Worm (Caenorhabditis elegans) whole organism, L4 larva: ENCODE results near the gene trpp-3.
A peak's percentile ranks its signal among the peaks of the same experiment; 100 is the strongest.

Experiments
- F49E8.2 ChIP-seq: sonication (generic microtip); optimal IDR thresholded peaks from 2 replicates; lab custom pipeline; 2016; ENCODE audit warnings: missing compliant biosample characterization, mild to moderate bottlenecking, missing genetic modification characterization, borderline replicate concordance
- T26A8.4 ChIP-seq: fragments of 200-800 bp; sonication (Bioruptor generic); IDR thresholded peaks from 2 replicates; pipeline ENCODE4 v1.3.6; 2022; ENCODE audit warnings: missing genetic modification characterization, missing compliant biosample characterization
- Y75B8A.6 ChIP-seq: fragments of 200-800 bp; sonication (Bioruptor generic); IDR thresholded peaks from 2 replicates; pipeline ENCODE4 v1.3.6; 2022; ENCODE audit warnings: missing genetic modification reagents, missing genetic modification characterization, missing compliant biosample characterization
- ZK337.2 ChIP-seq: fragments of 200-800 bp; sonication (Bioruptor generic); IDR thresholded peaks from 2 replicates; pipeline ENCODE4 v1.3.6; 2022; ENCODE audit warnings: missing genetic modification reagents, missing genetic modification characterization, missing compliant biosample characterization
- aha-1 ChIP-seq: fragments of 150-350 bp; peaks from one replicate; lab custom pipeline; 2014; ENCODE audit warnings: missing biosample characterization, missing genetic modification characterization
- aly-2 ChIP-seq: sonication (generic microtip); optimal IDR thresholded peaks from 2 replicates; lab custom pipeline; 2018; ENCODE audit warnings: missing biosample characterization, missing genetic modification characterization
- ceh-20 ChIP-seq: fragments of 200-800 bp; sonication (Bioruptor generic); IDR thresholded peaks from 2 replicates; pipeline ENCODE4 v1.3.6; 2022; ENCODE audit warnings: missing genetic modification reagents, missing genetic modification characterization, missing compliant biosample characterization
- ceh-82 ChIP-seq: sonication (generic microtip); optimal IDR thresholded peaks from 2 replicates; lab custom pipeline; 2017; ENCODE audit warnings: missing biosample characterization, missing genetic modification characterization
- ces-1 ChIP-seq: fragments of 150-350 bp; sonication (generic microtip); optimal IDR thresholded peaks from 4 replicates; lab custom pipeline; 2014; ENCODE audit warnings: missing biosample characterization, missing genetic modification reagents, missing genetic modification characterization
- daf-19 ChIP-seq: fragments of 200-800 bp; sonication (Bioruptor generic); conservative IDR thresholded peaks from 2 replicates; pipeline ENCODE4 v1.3.6; 2022; ENCODE audit warnings: missing genetic modification characterization, missing compliant biosample characterization
- dmd-6 ChIP-seq: fragments of 200-800 bp; sonication (Bioruptor generic); IDR thresholded peaks from 2 replicates; pipeline ENCODE4 v1.3.6; 2022; ENCODE audit warnings: missing genetic modification reagents, missing genetic modification characterization, missing compliant biosample characterization
- dmd-8 ChIP-seq: fragments of 200-800 bp; sonication (Bioruptor generic); IDR thresholded peaks from 2 replicates; pipeline ENCODE4 v1.3.6; 2022; ENCODE audit warnings: missing genetic modification characterization, missing compliant biosample characterization
- dve-1 ChIP-seq: sonication (generic microtip); optimal IDR thresholded peaks from 2 replicates; lab custom pipeline; 2017; ENCODE audit warnings: antibody characterized with exemption, mild to moderate bottlenecking, missing genetic modification characterization, missing compliant biosample characterization; ENCODE audit not compliant: insufficient read depth
- fkh-10 ChIP-seq: fragments of 150-350 bp; optimal IDR thresholded peaks from 2 replicates; lab custom pipeline; 2014; ENCODE audit warnings: missing biosample characterization, missing genetic modification reagents, missing genetic modification characterization
- fos-1 ChIP-seq: fragments of 150-350 bp; optimal IDR thresholded peaks from 2 replicates; lab custom pipeline; 2014; ENCODE audit warnings: missing biosample characterization, missing genetic modification characterization
- hif-1 ChIP-seq, 2 experiments: sonication (generic microtip); optimal IDR thresholded peaks; 2 replicates each; lab custom pipeline; 2016 to 2017; ENCODE audit warnings: missing compliant biosample characterization in 2 of 2, missing genetic modification characterization in 2 of 2, missing genetic modification reagents in 2 of 2, missing genotype in 2 of 2, mild to moderate bottlenecking in 1 of 2
- hlh-30 ChIP-seq: sonication (generic microtip); optimal IDR thresholded peaks from 2 replicates; lab custom pipeline; 2017; ENCODE audit warnings: antibody characterized with exemption, mild to moderate bottlenecking, missing genetic modification characterization, missing compliant biosample characterization; ENCODE audit not compliant: insufficient read depth
- jun-1 ChIP-seq: fragments of 150-350 bp; optimal IDR thresholded peaks from 2 replicates; lab custom pipeline; 2014; ENCODE audit warnings: missing biosample characterization, missing genetic modification reagents, missing genetic modification characterization
- lin-1 ChIP-seq: fragments of 200-800 bp; sonication (Bioruptor generic); IDR thresholded peaks from 2 replicates; pipeline ENCODE4 v1.3.6; 2022; ENCODE audit warnings: missing genetic modification reagents, missing genetic modification characterization, missing compliant biosample characterization
- lir-3 ChIP-seq: sonication (generic microtip); optimal IDR thresholded peaks from 2 replicates; lab custom pipeline; 2016; ENCODE audit warnings: mild to moderate bottlenecking, missing genetic modification characterization, missing compliant biosample characterization
- lsy-2 ChIP-seq, 2 experiments: fragments of 150-350 bp in 1 of 2; sonication (generic microtip) in 1 of 2; optimal IDR thresholded peaks; 2 replicates each; lab custom pipeline; 2014 to 2017; ENCODE audit warnings: missing biosample characterization in 2 of 2, missing genetic modification characterization in 2 of 2
- mdl-1 ChIP-seq, 2 experiments: fragments of 150-350 bp in 1 of 2; sonication (generic microtip) in 1 of 2; optimal IDR thresholded peaks; 2 replicates each; lab custom pipeline; 2014 to 2017; ENCODE audit warnings: missing biosample characterization in 2 of 2, missing genetic modification characterization in 2 of 2
- mep-1 ChIP-seq: fragments of 150-350 bp; sonication (generic microtip); optimal IDR thresholded peaks from 3 replicates; lab custom pipeline; 2014; ENCODE audit warnings: missing biosample characterization, missing genetic modification characterization
- mxl-3 ChIP-seq: fragments of 200-800 bp; sonication (Bioruptor generic); optimal IDR thresholded peaks from 2 replicates; lab custom pipeline; 2018; ENCODE audit warnings: mild to moderate bottlenecking, missing genetic modification characterization, missing compliant biosample characterization
- nhr-25 ChIP-seq: sonication (generic microtip); optimal IDR thresholded peaks from 2 replicates; lab custom pipeline; 2017; ENCODE audit warnings: missing genetic modification characterization, mild to moderate bottlenecking, missing compliant biosample characterization, antibody characterized with exemption, moderate library complexity, borderline replicate concordance; ENCODE audit not compliant: insufficient read depth
- nhr-28 ChIP-seq: fragments of 150-350 bp; optimal IDR thresholded peaks from 2 replicates; lab custom pipeline; 2014; ENCODE audit warnings: missing biosample characterization, missing genetic modification characterization
- pha-4 ChIP-seq, 2 experiments: fragments of 150-350 bp in 1 of 2; fragments of 200-800 bp in 1 of 2; sonication (Bioruptor generic) in 1 of 2; IDR thresholded peaks in 1 of 2; optimal IDR thresholded peaks in 1 of 2; 2 replicates each; pipeline versions ENCODE4 v1.3.6 to Lab custom; 2014 to 2022; ENCODE audit warnings: missing genetic modification characterization in 2 of 2, missing genetic modification reagents in 2 of 2, missing biosample characterization in 1 of 2, missing compliant biosample characterization in 1 of 2
- php-3 ChIP-seq: fragments of 200-800 bp; sonication (Bioruptor generic); IDR thresholded peaks from 2 replicates; pipeline ENCODE4 v1.3.6; 2022; ENCODE audit warnings: missing genetic modification reagents, missing genetic modification characterization, missing compliant biosample characterization
- pqm-1 ChIP-seq: sonication (generic microtip); optimal IDR thresholded peaks from 2 replicates; lab custom pipeline; 2017; ENCODE audit warnings: missing biosample characterization, missing genetic modification characterization
- saeg-2 ChIP-seq: fragments of 200-800 bp; sonication (Bioruptor generic); IDR thresholded peaks from 2 replicates; pipeline ENCODE4 v1.3.6; 2022; ENCODE audit warnings: missing genetic modification reagents, missing genetic modification characterization, missing compliant biosample characterization
- set-16 ChIP-seq: fragments of 200-800 bp; sonication (Bioruptor generic); IDR thresholded peaks from 2 replicates; pipeline ENCODE4 v1.3.6; 2022; ENCODE audit warnings: missing genetic modification reagents, missing genetic modification characterization, missing compliant biosample characterization
- skn-1 ChIP-seq: fragments of 150-350 bp; optimal IDR thresholded peaks from 2 replicates; lab custom pipeline; 2014; ENCODE audit warnings: missing biosample characterization, missing genetic modification characterization
- snpc-1.2 ChIP-seq: fragments of 200-800 bp; sonication (Bioruptor generic); IDR thresholded peaks from 2 replicates; pipeline ENCODE4 v1.3.6; 2022; ENCODE audit warnings: missing genetic modification reagents, missing genetic modification characterization, missing compliant biosample characterization
- snpc-4 ChIP-seq: fragments of 150-350 bp; optimal IDR thresholded peaks from 2 replicates; lab custom pipeline; 2014; ENCODE audit warnings: missing biosample characterization, missing genetic modification characterization
- unc-62 ChIP-seq, 3 experiments: fragments of 150-350 bp in 1 of 3; sonication (generic microtip); optimal IDR thresholded peaks in 2 of 3; peaks in 1 of 3; 1 replicate in 1 of 3; 2 replicates in 2 of 3; lab custom pipeline; 2014 to 2017; ENCODE audit warnings: missing biosample characterization in 3 of 3, missing genetic modification characterization in 3 of 3, missing genetic modification reagents in 3 of 3, missing genotype in 1 of 3
- vab-7 ChIP-seq: fragments of 200-800 bp; sonication (Bioruptor generic); IDR thresholded peaks from 2 replicates; pipeline ENCODE4 v1.3.6; 2022; ENCODE audit warnings: missing genetic modification reagents, missing genetic modification characterization, missing compliant biosample characterization
- zfp-2 ChIP-seq: sonication (generic microtip); optimal IDR thresholded peaks from 2 replicates; lab custom pipeline; 2016; ENCODE audit warnings: mild to moderate bottlenecking, missing genetic modification characterization, missing compliant biosample characterization
- zfp-3 ChIP-seq: fragments of 200-800 bp; sonication (Bioruptor generic); conservative IDR thresholded peaks from 2 replicates; pipeline ENCODE4 v1.3.6; 2022; ENCODE audit warnings: missing genetic modification reagents, missing genetic modification characterization, missing compliant biosample characterization
- ztf-11 ChIP-seq: fragments of 150-350 bp; optimal IDR thresholded peaks from 2 replicates; lab custom pipeline; 2014; ENCODE audit warnings: missing biosample characterization, missing genetic modification characterization

trpp-3 gene

DNA sequence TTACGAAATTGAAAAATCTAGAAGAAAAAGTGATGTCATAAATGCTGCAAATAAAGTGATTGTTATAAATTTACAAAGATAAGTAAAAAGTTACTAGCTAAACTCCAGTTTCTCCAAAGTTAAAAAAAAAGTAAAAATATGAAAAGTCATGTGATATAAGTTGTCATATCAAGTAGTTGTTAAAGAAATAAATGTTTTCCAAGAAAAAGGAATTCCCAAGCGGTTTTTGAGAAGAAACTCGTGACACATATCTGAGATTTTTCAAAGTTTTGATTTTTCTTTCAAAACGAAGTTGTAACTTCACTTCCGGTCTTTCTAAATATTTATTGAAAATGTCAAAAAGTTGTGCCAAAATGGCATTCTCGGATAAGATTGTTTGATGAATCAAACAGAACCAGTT lies 24.3 kb upstream of the trpp-3 start:
- TF ChIP-seq zfp-2 (tag; lab: Kevin White, UChicago) (no peak), hif-1 (tag; optimal IDR thresholded peaks at IDR 0.05; lab: Kevin White, UChicago) (no peak), hlh-30 (tag; lab: Kevin White, UChicago) (peak; percentile 21), ZK337.2 (GFP tag; lab: Robert Waterston, UW) (no peak), mep-1 (tag; lab: Kevin White, UChicago) (peak; percentile 42), dmd-6 (no peak), dmd-8 (GFP tag; lab: Robert Waterston, UW) (no peak), ces-1 (GFP tag; lab: Kevin White, UChicago) (no peak), vab-7 (GFP tag; lab: Robert Waterston, UW) (no peak), T26A8.4 (GFP tag; lab: Robert Waterston, UW) (no peak), lir-3 (tag; lab: Kevin White, UChicago) (no peak), set-16 (no peak), mdl-1 (tag; optimal IDR thresholded peaks at IDR 0.05; lab: Kevin White, UChicago) (no peak), unc-62 (GFP tag; optimal IDR thresholded peaks at IDR 0.05 in 1 of 2; lab: Kevin White, UChicago) (peak in 1 of 2 experiments; percentile 83), unc-62 (tag; optimal IDR thresholded peaks at IDR 0.05; lab: Kevin White, UChicago) (no peak), ztf-11 (tag; lab: Kevin White, UChicago) (no peak), aly-2 (no peak), snpc-4 (no peak), lsy-2 (tag; optimal IDR thresholded peaks at IDR 0.05; lab: Kevin White, UChicago) (peak in 1 of 2 experiments; percentile 38)
- TF ChIP-seq, all 104 proteins: peak for 4

DNA sequence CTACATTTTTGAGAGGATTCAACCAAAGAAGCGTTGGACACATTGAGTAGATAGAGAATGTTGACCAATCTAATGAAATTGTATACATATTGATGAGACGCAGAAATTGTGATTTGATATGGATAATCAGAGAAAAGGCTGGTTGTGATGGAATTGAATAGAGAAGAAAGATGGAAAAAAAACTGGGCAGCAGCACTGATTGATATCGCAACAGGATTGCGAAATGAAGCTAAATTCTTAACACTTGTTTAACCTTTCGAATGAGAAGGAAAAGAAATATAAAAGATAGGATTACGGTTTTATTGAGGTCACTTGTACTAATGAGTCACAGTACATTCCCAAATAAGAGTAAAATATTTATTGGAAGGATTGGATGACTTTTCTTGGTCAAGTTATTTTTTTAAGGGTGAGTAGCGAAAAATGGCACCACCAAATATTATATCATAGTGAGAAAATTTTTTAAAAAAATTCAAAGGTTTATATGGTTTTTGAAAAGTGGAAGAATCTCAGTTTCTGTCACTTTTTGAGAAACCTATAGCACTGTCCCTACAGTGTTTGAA lies 23.1 kb upstream of the trpp-3 start:
- no peak for TF ChIP-seq lin-1 (GFP tag; lab: Robert Waterston, UW)
- TF ChIP-seq ZK337.2 (GFP tag; lab: Robert Waterston, UW), result no peak
- TF ChIP-seq pqm-1 (tag; lab: Kevin White, UChicago), result no peak
- TF ChIP-seq daf-19 (GFP tag; lab: Robert Waterston, UW), result no peak
- peak in 1 of 2 experiments; percentile 96 for TF ChIP-seq unc-62 (GFP tag; optimal IDR thresholded peaks at IDR 0.05 in 1 of 2; lab: Kevin White, UChicago)
- TF ChIP-seq unc-62 (tag; optimal IDR thresholded peaks at IDR 0.05; lab: Kevin White, UChicago), result no peak
- no peak for TF ChIP-seq fkh-10 (GFP tag; lab: Kevin White, UChicago)
- no peak for TF ChIP-seq saeg-2 (GFP tag; lab: Robert Waterston, UW)
- TF ChIP-seq T26A8.4 (GFP tag; lab: Robert Waterston, UW), result no peak
- TF ChIP-seq nhr-25 (tag; lab: Kevin White, UChicago), result peak; percentile 11
- TF ChIP-seq Y75B8A.6, result no peak
- no peak for TF ChIP-seq ztf-11 (tag; lab: Kevin White, UChicago)
- peak; percentile 10 for TF ChIP-seq dve-1
- TF ChIP-seq nhr-28, result peak; percentile 65
- TF ChIP-seq php-3 (GFP tag; lab: Robert Waterston, UW), result no peak
- no peak for TF ChIP-seq zfp-3
- TF ChIP-seq mxl-3 (GFP tag; lab: Kevin White, UChicago), result peak; percentile 33
- TF ChIP-seq ceh-20, result no peak
- no peak for TF ChIP-seq pha-4 (GFP tag; IDR thresholded peaks at IDR 0.05; lab: Robert Waterston, UW)
- no peak for TF ChIP-seq pha-4 (tag; optimal IDR thresholded peaks at IDR 0.05; lab: Kevin White, UChicago)
- peak; percentile 85 for TF ChIP-seq aha-1 (tag; lab: Kevin White, UChicago)
- TF ChIP-seq dmd-8 (GFP tag; lab: Robert Waterston, UW), result no peak
- TF ChIP-seq skn-1 (tag; lab: Kevin White, UChicago), result no peak
- no peak for TF ChIP-seq snpc-1.2 (GFP tag; lab: Robert Waterston, UW)
- no peak for TF ChIP-seq ceh-82
- TF ChIP-seq fos-1 (tag; lab: Kevin White, UChicago), result no peak
- no peak for TF ChIP-seq F49E8.2
- TF ChIP-seq jun-1 (tag; lab: Kevin White, UChicago), result no peak
- TF ChIP-seq lsy-2 (tag; optimal IDR thresholded peaks at IDR 0.05; lab: Kevin White, UChicago), result peak in 1 of 2 experiments; percentile 31
